Fruit fly (Drosophila melanogaster): ENCODE measurements around the gene Faf2.

The Faf2 gene

dm6 chr2L:18695404-18695804 is 13.1 kb downstream of the Faf2 start, which contains the start of the genes CG10383 and CG10338 (continued):
- TF ChIP-seq schlank (tag; optimal IDR thresholded peaks at IDR 0.05), result peak; percentile 72
- peak; percentile 82 for TF ChIP-seq CG8089 (GFP tag; optimal IDR thresholded peaks at IDR 0.05)
- no peak for TF ChIP-seq Hr78 (GFP tag; optimal IDR thresholded peaks at IDR 0.05)
- peak; percentile 77 for TF ChIP-seq CG11398 (GFP tag; optimal IDR thresholded peaks at IDR 0.05)
- TF ChIP-seq CG1832 (GFP tag; optimal IDR thresholded peaks at IDR 0.05), result no peak
- TF ChIP-seq CG14050 (GFP tag; IDR thresholded peaks at IDR 0.05), result peak; percentile 87
- no peak for TF ChIP-seq Dip2 (GFP tag; IDR thresholded peaks at IDR 0.05)
- TF ChIP-seq sens (GFP tag), result peak; percentile 96
- TF ChIP-seq CG13624 (GFP tag; optimal IDR thresholded peaks at IDR 0.05), result peak; percentile 92
- peak; percentile 23; the same call in 1 of the 2 replicates for TF ChIP-seq Scr (GFP tag; IDR thresholded peaks at IDR 0.05; ENCODE audit: partially characterized antibody)
- peak; percentile 90 for TF ChIP-seq CG32772 (GFP tag; IDR thresholded peaks at IDR 0.05)
- peak; percentile 87 for TF ChIP-seq tgo (GFP tag; IDR thresholded peaks at IDR 0.05)
- peak; percentile 78 for TF ChIP-seq danr (GFP tag; IDR thresholded peaks at IDR 0.05)
- TF ChIP-seq aop (GFP tag; IDR thresholded peaks at IDR 0.05), result peak; percentile 69; the same call in 1 of the 2 replicates
- peak; percentile 25 for TF ChIP-seq btn (GFP tag; optimal IDR thresholded peaks at IDR 0.05)
- peak; percentile 70 for TF ChIP-seq CG18619 (GFP tag; optimal IDR thresholded peaks at IDR 0.05)
- TF ChIP-seq CG7745 (tag; optimal IDR thresholded peaks at IDR 0.05), result no peak
- TF ChIP-seq chif (GFP tag; optimal IDR thresholded peaks at IDR 0.05), result peak; percentile 78 to 88
- peak; percentile 90 for TF ChIP-seq HmgZ (tag; optimal IDR thresholded peaks at IDR 0.05)
- peak; percentile 89 for TF ChIP-seq dysf (GFP tag; IDR thresholded peaks at IDR 0.05)
- TF ChIP-seq Fer3 (tag; optimal IDR thresholded peaks at IDR 0.05), result peak; percentile 72
- TF ChIP-seq CG2712 (tag; optimal IDR thresholded peaks at IDR 0.05), result peak; percentile 83
- TF ChIP-seq bbx (GFP tag; IDR thresholded peaks at IDR 0.05; ENCODE audit: partially characterized antibody), result no peak
- peak; percentile 86 for TF ChIP-seq ase (GFP tag; IDR thresholded peaks at IDR 0.05)
- TF ChIP-seq D19B (GFP tag; optimal IDR thresholded peaks at IDR 0.05), result peak; percentile 41
- peak; percentile 91 for TF ChIP-seq Atf-2 (GFP tag; optimal IDR thresholded peaks at IDR 0.05)
- peak; percentile 79 for TF ChIP-seq CG12236 (GFP tag; optimal IDR thresholded peaks at IDR 0.05)
- TF ChIP-seq crc (GFP tag; optimal IDR thresholded peaks at IDR 0.05), result peak; percentile 84
- TF ChIP-seq kni (GFP tag; optimal IDR thresholded peaks at IDR 0.05), result peak; percentile 26
- TF ChIP-seq CG30020 (tag; optimal IDR thresholded peaks at IDR 0.05), result peak; percentile 44
- TF ChIP-seq onecut (GFP tag; IDR thresholded peaks at IDR 0.05), result peak; percentile 61
- peak; percentile 95 for TF ChIP-seq lilli (GFP tag; optimal IDR thresholded peaks at IDR 0.05)
- peak; percentile 85 for TF ChIP-seq NfI (GFP tag; optimal IDR thresholded peaks at IDR 0.05)
- TF ChIP-seq Ets65A (GFP tag), result peak; percentile 99
- peak; percentile 72 for TF ChIP-seq ewg (GFP tag; optimal IDR thresholded peaks at IDR 0.05)
- TF ChIP-seq Hand (GFP tag; optimal IDR thresholded peaks at IDR 0.05), result peak; percentile 48
- peak; percentile 90 for TF ChIP-seq Hmr (GFP tag; optimal IDR thresholded peaks at IDR 0.05)
- TF ChIP-seq CG34422 (GFP tag; IDR thresholded peaks at IDR 0.05), result peak; percentile 94
- peak; percentile 57 for TF ChIP-seq Dp (GFP tag; optimal IDR thresholded peaks at IDR 0.05)
- peak; percentile 78 for TF ChIP-seq CG10209 (GFP tag; optimal IDR thresholded peaks at IDR 0.05)
- TF ChIP-seq CG4707 (GFP tag; optimal IDR thresholded peaks at IDR 0.05), result no peak
- peak; percentile 68 for TF ChIP-seq gt (GFP tag; IDR thresholded peaks at IDR 0.05)
- TF ChIP-seq eve (GFP tag; optimal IDR thresholded peaks at IDR 0.05), result no peak
- TF ChIP-seq CG2199 (GFP tag; IDR thresholded peaks at IDR 0.05), result peak; percentile 80; the same call in 2 of the 3 replicates
- peak; percentile 83 for TF ChIP-seq CG11085 (GFP tag; IDR thresholded peaks at IDR 0.05)
- peak; percentile 74 for TF ChIP-seq repo (GFP tag; optimal IDR thresholded peaks at IDR 0.05)
- peak; percentile 91 for TF ChIP-seq Awh (GFP tag; IDR thresholded peaks at IDR 0.05)
- peak; percentile 50 for TF ChIP-seq zen (tag; optimal IDR thresholded peaks at IDR 0.05)
- peak; percentile 41 for TF ChIP-seq CG1233 (GFP tag; optimal IDR thresholded peaks at IDR 0.05)
- peak; percentile 66 for TF ChIP-seq croc (GFP tag; conservative IDR thresholded peaks at IDR 0.05)
- TF ChIP-seq CG17361 (GFP tag; IDR thresholded peaks at IDR 0.05), result peak; percentile 65; the same call in 2 of the 3 replicates
